Fruit fly (Drosophila melanogaster): ENCODE data around the gene Coa8.

DNA sequence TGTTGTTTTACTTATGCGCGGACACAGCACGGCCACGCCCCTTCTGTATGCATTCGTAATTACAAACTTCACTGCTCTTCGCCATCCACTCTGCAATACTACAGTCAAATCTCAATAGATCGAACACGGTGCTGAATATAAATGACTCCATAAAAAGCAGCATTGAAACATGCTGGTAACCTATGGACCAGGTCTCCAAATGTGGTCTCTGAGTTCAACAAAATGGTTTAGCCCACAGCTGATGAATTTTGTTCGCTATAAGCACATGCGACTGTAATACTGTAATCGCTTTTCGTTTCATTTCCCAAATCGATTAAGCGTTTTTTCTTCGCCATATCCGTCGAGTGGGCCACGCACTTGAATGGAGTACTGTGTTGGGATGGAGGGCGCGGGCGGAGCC lies 17.3 kb downstream of the Coa8 start:
- TF ChIP-seq bab1 (GFP tag; optimal IDR thresholded peaks at IDR 0.05) (no peak), Crg-1 (GFP tag; optimal IDR thresholded peaks at IDR 0.05) (no peak), CG7101 (tag; optimal IDR thresholded peaks at IDR 0.05) (no peak), CG12768 (GFP tag; optimal IDR thresholded peaks at IDR 0.05) (no peak), CG14711 (tag; optimal IDR thresholded peaks at IDR 0.05) (no peak), CG11617 (GFP tag; optimal IDR thresholded peaks at IDR 0.05) (no peak), CG1620 (GFP tag; optimal IDR thresholded peaks at IDR 0.05) (no peak)
